Worm (Caenorhabditis elegans): Measurements from ENCODE around the gene dnsn-1.

The dnsn-1 gene

ce11 chrII:441102-441501, 30.4 kb upstream of the dnsn-1 start, which contains the start of gene C24H12.1:
TSS of gene C24H12.1 (plus strand) at chrII:441402.
- peak; percentile 17 for TF ChIP-seq ces-1 (GFP tag; optimal IDR thresholded peaks at IDR 0.05)

ce11 chrII:437279-437678, 26.5 kb upstream of the dnsn-1 start:
- no peak for TF ChIP-seq elt-1 (tag; optimal IDR thresholded peaks at IDR 0.05; ENCODE audit: borderline replicate concordance, insufficient read depth)

- TF ChIP-seq blmp-1 (tag; optimal IDR thresholded peaks at IDR 0.05) (no peak), nhr-12 (tag; optimal IDR thresholded peaks at IDR 0.05) (no peak), ceh-43 (GFP tag; optimal IDR thresholded peaks at IDR 0.05) (no peak), hlh-1 (tag; optimal IDR thresholded peaks at IDR 0.05) (no peak), drap-1 (GFP tag; optimal IDR thresholded peaks at IDR 0.05) (no peak), pha-4 (tag; optimal IDR thresholded peaks at IDR 0.05) (no peak), mep-1 (tag; optimal IDR thresholded peaks at IDR 0.05) (no peak), lsy-2 (tag; optimal IDR thresholded peaks at IDR 0.05) (no peak), unc-62 (GFP tag; optimal IDR thresholded peaks at IDR 0.05) (no peak), ces-1 (GFP tag; optimal IDR thresholded peaks at IDR 0.05) (no peak)
Measured at ce11 chrII:423086-423485, 12.4 kb upstream of the dnsn-1 start, which contains the start of gene C24H12.8. TSS of gene C24H12.8 (minus strand) at chrII:423186.

- TF ChIP-seq unc-120 (tag; optimal IDR thresholded peaks at IDR 0.05; ENCODE audit: poor library complexity, severe bottlenecking) (no peak), sem-2 (GFP tag; optimal IDR thresholded peaks at IDR 0.05) (no peak), ztf-11 (tag; optimal IDR thresholded peaks at IDR 0.05) (no peak), nhr-76 (tag; optimal IDR thresholded peaks at IDR 0.05) (no peak), sptf-1 (tag; optimal IDR thresholded peaks at IDR 0.05) (no peak), mab-5 (tag; optimal IDR thresholded peaks at IDR 0.05) (no peak), mep-1 (tag; optimal IDR thresholded peaks at IDR 0.05) (no peak), cnd-1 (tag; optimal IDR thresholded peaks at IDR 0.05) (no peak), pha-4 (tag; optimal IDR thresholded peaks at IDR 0.05) (no peak), nhr-12 (tag; optimal IDR thresholded peaks at IDR 0.05) (no peak), ceh-43 (GFP tag; optimal IDR thresholded peaks at IDR 0.05) (no peak), M03D4.4 (tag; optimal IDR thresholded peaks at IDR 0.05) (no peak), bed-3 (GFP tag; optimal IDR thresholded peaks at IDR 0.05) (no peak), drap-1 (GFP tag; optimal IDR thresholded peaks at IDR 0.05) (no peak)
Measured at ce11 chrII:418782-419181, 8.1 kb upstream of the dnsn-1 start, which contains the start of gene C24H12.6. TSS of gene C24H12.6 (minus strand) at chrII:418882.

ce11 chrII:402435-402834, 8.3 kb downstream of the dnsn-1 start, which contains the start of gene clec-10:
TSS of gene clec-10 (plus strand) at chrII:402678.
- TF ChIP-seq nhr-2 (tag; optimal IDR thresholded peaks at IDR 0.05): no peak
- TF ChIP-seq unc-62 (GFP tag; optimal IDR thresholded peaks at IDR 0.05): no peak
- no peak for TF ChIP-seq snpc-4 (tag; optimal IDR thresholded peaks at IDR 0.05)
- no peak for TF ChIP-seq ham-2 (GFP tag; optimal IDR thresholded peaks at IDR 0.05)
- no peak for TF ChIP-seq ceh-39 (tag; optimal IDR thresholded peaks at IDR 0.05)
- TF ChIP-seq sem-2 (GFP tag; optimal IDR thresholded peaks at IDR 0.05): no peak
- TF ChIP-seq tbx-8 (GFP tag; optimal IDR thresholded peaks at IDR 0.05): no peak
- no peak for TF ChIP-seq lsy-2 (tag; optimal IDR thresholded peaks at IDR 0.05)
- no peak for TF ChIP-seq pha-4 (tag; optimal IDR thresholded peaks at IDR 0.05)
- TF ChIP-seq nhr-28 (tag; optimal IDR thresholded peaks at IDR 0.05): no peak
- TF ChIP-seq elt-1 (tag; optimal IDR thresholded peaks at IDR 0.05; ENCODE audit: borderline replicate concordance, insufficient read depth): no peak
- TF ChIP-seq mab-5 (tag; optimal IDR thresholded peaks at IDR 0.05): no peak

- TF ChIP-seq nhr-237 (tag; optimal IDR thresholded peaks at IDR 0.05) (no peak), tbx-8 (GFP tag; optimal IDR thresholded peaks at IDR 0.05) (no peak), ceh-39 (tag; optimal IDR thresholded peaks at IDR 0.05) (no peak), snpc-4 (tag; optimal IDR thresholded peaks at IDR 0.05) (no peak), nhr-2 (tag; optimal IDR thresholded peaks at IDR 0.05) (no peak), ces-1 (GFP tag; optimal IDR thresholded peaks at IDR 0.05) (peak; percentile 43)
Measured at ce11 chrII:401211-401610, 9.5 kb downstream of the dnsn-1 start.

ce11 chrII:400167-400566, 10.6 kb downstream of the dnsn-1 start:
- TF ChIP-seq nhr-237 (tag; optimal IDR thresholded peaks at IDR 0.05): no peak
- peak; percentile 51 for TF ChIP-seq ces-1 (GFP tag; optimal IDR thresholded peaks at IDR 0.05)

All from whole organism, mixed stage, embryonic.